Worm (Caenorhabditis elegans): ENCODE data around the gene R02E4.1.

- TF ChIP-seq daf-12 (tag; optimal IDR thresholded peaks at IDR 0.05) (no peak), nhr-77 (tag; optimal IDR thresholded peaks at IDR 0.05) (no peak), ama-1 (optimal IDR thresholded peaks at IDR 0.05) (no peak), lir-3 (tag; optimal IDR thresholded peaks at IDR 0.05) (no peak), egl-27 (tag; optimal IDR thresholded peaks at IDR 0.05) (no peak), nhr-76 (tag; optimal IDR thresholded peaks at IDR 0.05) (no peak), pha-4 (GFP tag; IDR thresholded peaks at IDR 0.05) (no peak), pha-4 (tag; optimal IDR thresholded peaks at IDR 0.05) (no peak), nhr-6 (tag; optimal IDR thresholded peaks at IDR 0.05) (no peak)
Observed at ce11 chrX:4075934-4076333, 28.4 kb downstream of the R02E4.1 start.
